Fruit fly (Drosophila melanogaster) whole organism, embryonic: ENCODE results near the gene kairos.
A peak's percentile ranks its signal among the peaks of the same experiment; 100 is the strongest.

Experiments used
- Atf6 ChIP-seq: fragments of 200-800 bp; sonication (Bioruptor generic); IDR thresholded peaks from 2 replicates; pipeline ENCODE4 v1.3.6; 2022; ENCODE audit warnings: missing biosample characterization, missing genetic modification characterization
- CG10462 ChIP-seq: fragments of 200-800 bp; sonication (Bioruptor generic); optimal IDR thresholded peaks from 2 replicates; lab custom pipeline; 2016; ENCODE audit warnings: missing biosample characterization, missing genetic modification characterization
- CG14860 ChIP-seq: fragments of 200-800 bp; sonication (Bioruptor generic); IDR thresholded peaks from 3 replicates; pipeline ENCODE4 v1.3.6; 2022; ENCODE audit warnings: missing biosample characterization, missing genetic modification characterization; ENCODE audit not compliant: partially characterized antibody
- CG15479 ChIP-seq: fragments of 200-800 bp; sonication (Bioruptor generic); optimal IDR thresholded peaks from 3 replicates; lab custom pipeline; 2019; ENCODE audit warnings: missing biosample characterization, mild to moderate bottlenecking, missing genetic modification characterization, moderate library complexity
- CG16813 ChIP-seq: fragments of 200-800 bp; sonication (Bioruptor generic); IDR thresholded peaks from 3 replicates; pipeline ENCODE4 v1.3.6; 2022; ENCODE audit warnings: missing biosample characterization, missing genetic modification characterization; ENCODE audit not compliant: partially characterized antibody
- CG30431 ChIP-seq: fragments of 200-800 bp; sonication (Bioruptor generic); optimal IDR thresholded peaks from 2 replicates; lab custom pipeline; 2017; ENCODE audit warnings: missing biosample characterization, missing genetic modification characterization
- CG32532 ChIP-seq: fragments of 200-800 bp; sonication (Bioruptor generic); IDR thresholded peaks from 2 replicates; pipeline ENCODE4 v1.3.6; 2022; ENCODE audit warnings: missing biosample characterization, missing genetic modification characterization
- CG3407 ChIP-seq: fragments of 200-800 bp; sonication (Bioruptor generic); optimal IDR thresholded peaks from 2 replicates; lab custom pipeline; 2018; ENCODE audit warnings: missing biosample characterization, mild to moderate bottlenecking, missing genetic modification characterization
- CG4360 ChIP-seq: fragments of 200-800 bp; sonication (Bioruptor generic); IDR thresholded peaks from 2 replicates; pipeline ENCODE4 v1.3.6; 2022; ENCODE audit warnings: missing biosample characterization, missing genetic modification characterization
- CG7271 ChIP-seq: fragments of 200-800 bp; sonication (Bioruptor generic); optimal IDR thresholded peaks from 2 replicates; lab custom pipeline; 2018; ENCODE audit warnings: missing biosample characterization, mild to moderate bottlenecking, missing genetic modification characterization, moderate library complexity
- CG7839 ChIP-seq: fragments of 200-800 bp; sonication (Bioruptor generic); optimal IDR thresholded peaks from 3 replicates; lab custom pipeline; 2018; ENCODE audit warnings: missing biosample characterization, mild to moderate bottlenecking, missing genetic modification characterization, moderate library complexity
- CG7963 ChIP-seq: fragments of 200-800 bp; sonication (Bioruptor generic); IDR thresholded peaks from 3 replicates; pipeline ENCODE4 v1.3.6; 2022; ENCODE audit warnings: missing biosample characterization, missing genetic modification characterization; ENCODE audit not compliant: partially characterized antibody
- CG9437 ChIP-seq: fragments of 200-800 bp; sonication (Bioruptor generic); optimal IDR thresholded peaks from 2 replicates; lab custom pipeline; 2018; ENCODE audit warnings: missing biosample characterization, mild to moderate bottlenecking, missing genetic modification characterization
- CG9932 ChIP-seq: fragments of 200-800 bp; sonication (Bioruptor generic); IDR thresholded peaks from 2 replicates; pipeline ENCODE4 v1.3.6; 2022; ENCODE audit warnings: missing biosample characterization, missing genetic modification characterization
- D ChIP-seq, 2 experiments: fragments of 200-800 bp in 1 of 2; fragments of >200 bp in 1 of 2; sonication (Bioruptor generic) in 1 of 2; optimal IDR thresholded peaks; 2 replicates in 1 of 2; 3 replicates in 1 of 2; lab custom pipeline; 2017; ENCODE audit warnings: mild to moderate bottlenecking in 1 of 2, missing biosample characterization in 1 of 2, missing genetic modification characterization in 1 of 2, missing genetic modification reagents in 1 of 2
- Dbx ChIP-seq: fragments of 200-800 bp; sonication (Bioruptor generic); IDR thresholded peaks from 3 replicates; pipeline ENCODE4 v1.3.6; 2022; ENCODE audit warnings: missing biosample characterization, missing genetic modification characterization
- Eip74EF ChIP-seq, 2 experiments: fragments of 200-800 bp in 1 of 2; fragments of >200 bp in 1 of 2; sonication (Bioruptor generic) in 1 of 2; optimal IDR thresholded peaks; 2 replicates each; lab custom pipeline; 2017 to 2019; ENCODE audit warnings: missing biosample characterization in 2 of 2, missing genetic modification characterization in 2 of 2, mild to moderate bottlenecking in 1 of 2, moderate library complexity in 1 of 2
- Elba2 ChIP-seq: fragments of 200-800 bp; sonication (Bioruptor generic); optimal IDR thresholded peaks from 3 replicates; lab custom pipeline; 2016; ENCODE audit warnings: missing biosample characterization, missing genetic modification characterization
- Ets65A ChIP-seq: fragments of 200-800 bp; sonication (Bioruptor generic); peaks from one replicate; lab custom pipeline; 2016; ENCODE audit warnings: missing biosample characterization, missing genetic modification characterization
- Hmr ChIP-seq: fragments of 200-800 bp; sonication (Bioruptor generic); optimal IDR thresholded peaks from 3 replicates; lab custom pipeline; 2017; ENCODE audit warnings: mild to moderate bottlenecking, missing biosample characterization, missing genetic modification reagents, missing genetic modification characterization
- Jarid2 ChIP-seq: fragments of 200-800 bp; sonication (Bioruptor generic); optimal IDR thresholded peaks from 3 replicates; lab custom pipeline; 2017; ENCODE audit warnings: mild to moderate bottlenecking, missing biosample characterization, missing genetic modification reagents, missing genetic modification characterization
- MTF-1 ChIP-seq: fragments of 200-800 bp; sonication (Bioruptor generic); optimal IDR thresholded peaks from 2 replicates; lab custom pipeline; 2018; ENCODE audit warnings: missing biosample characterization, mild to moderate bottlenecking, missing genetic modification characterization, borderline replicate concordance
- Meics ChIP-seq: fragments of 200-800 bp; sonication (Bioruptor generic); optimal IDR thresholded peaks from 2 replicates; lab custom pipeline; 2017; ENCODE audit warnings: missing biosample characterization, mild to moderate bottlenecking, missing genetic modification characterization
- Optix ChIP-seq: fragments of 200-800 bp; sonication (Bioruptor generic); IDR thresholded peaks from 3 replicates; pipeline ENCODE4 v1.3.6; 2022; ENCODE audit warnings: missing biosample characterization, missing genetic modification characterization
- Scr ChIP-seq: fragments of 200-800 bp; sonication (Bioruptor generic); IDR thresholded peaks from 2 replicates; pipeline ENCODE4 v1.3.6; 2022; ENCODE audit warnings: missing biosample characterization, missing genetic modification characterization; ENCODE audit not compliant: partially characterized antibody
- cad ChIP-seq: fragments of >200 bp; optimal IDR thresholded peaks from 2 replicates; lab custom pipeline; 2017; ENCODE audit warnings: missing biosample characterization, missing genetic modification characterization
- croc ChIP-seq: fragments of 200-800 bp; sonication (Bioruptor generic); conservative IDR thresholded peaks from 3 replicates; pipeline ENCODE4 v1.3.6; 2022; ENCODE audit warnings: missing biosample characterization, missing genetic modification characterization
- crol ChIP-seq: fragments of 200-800 bp; sonication (Bioruptor generic); IDR thresholded peaks from 2 replicates; pipeline ENCODE4 v1.3.6; 2022; ENCODE audit warnings: missing biosample characterization, missing genetic modification characterization
- fru ChIP-seq: fragments of >200 bp; optimal IDR thresholded peaks from 2 replicates; lab custom pipeline; 2017
- gfzf ChIP-seq: fragments of 200-800 bp; sonication (Bioruptor generic); optimal IDR thresholded peaks from 2 replicates; lab custom pipeline; 2016; ENCODE audit warnings: missing biosample characterization, mild to moderate bottlenecking, missing genetic modification characterization, moderate library complexity
- grau ChIP-seq: fragments of 200-800 bp; optimal IDR thresholded peaks from 3 replicates; lab custom pipeline; 2019; ENCODE audit warnings: missing biosample characterization, mild to moderate bottlenecking, missing genetic modification characterization, moderate library complexity
- lab ChIP-seq: fragments of 200-800 bp; sonication (Bioruptor generic); optimal IDR thresholded peaks from 3 replicates; lab custom pipeline; 2017; ENCODE audit warnings: missing biosample characterization, missing genetic modification characterization, mild to moderate bottlenecking, moderate library complexity, missing genetic modification reagents
- lbe ChIP-seq: fragments of 200-800 bp; sonication (Bioruptor generic); optimal IDR thresholded peaks from 2 replicates; lab custom pipeline; 2016; ENCODE audit warnings: missing biosample characterization, mild to moderate bottlenecking, missing genetic modification characterization
- rib ChIP-seq: fragments of 200-800 bp; sonication (Bioruptor generic); IDR thresholded peaks from 2 replicates; pipeline ENCODE4 v1.3.6; 2022; ENCODE audit warnings: missing biosample characterization, missing genetic modification characterization
- ro ChIP-seq: fragments of 200-800 bp; sonication (Bioruptor generic); IDR thresholded peaks from 2 replicates; pipeline ENCODE4 v1.3.6; 2022; ENCODE audit warnings: missing biosample characterization, missing genetic modification characterization
- seq ChIP-seq: fragments of 200-800 bp; sonication (Bioruptor generic); IDR thresholded peaks from 2 replicates; pipeline ENCODE4 v1.3.6; 2022; ENCODE audit warnings: missing biosample characterization, missing genetic modification characterization
- slou ChIP-seq: fragments of 200-800 bp; sonication (Bioruptor generic); optimal IDR thresholded peaks from 3 replicates; lab custom pipeline; 2016; ENCODE audit warnings: missing biosample characterization, missing genetic modification characterization
- sna ChIP-seq: fragments of 200-800 bp; sonication (Bioruptor generic); IDR thresholded peaks from 2 replicates; pipeline ENCODE4 v1.3.6; 2022; ENCODE audit warnings: missing biosample characterization, missing genetic modification characterization; ENCODE audit not compliant: partially characterized antibody
- sob ChIP-seq: fragments of 200-800 bp; sonication (Bioruptor generic); IDR thresholded peaks from 2 replicates; pipeline ENCODE4 v1.3.6; 2022; ENCODE audit warnings: missing biosample characterization, missing genetic modification characterization
- ssp ChIP-seq: fragments of 200-800 bp; sonication (Bioruptor generic); IDR thresholded peaks from 2 replicates; pipeline ENCODE4 v1.3.6; 2022; ENCODE audit warnings: missing biosample characterization, missing genetic modification characterization
- tio ChIP-seq: fragments of 200-800 bp; sonication (Bioruptor generic); optimal IDR thresholded peaks from 2 replicates; lab custom pipeline; 2017; ENCODE audit warnings: missing biosample characterization, missing genetic modification characterization, inconsistent platforms
- tll ChIP-seq, 2 experiments: fragments of 200-800 bp in 1 of 2; fragments of >200 bp in 1 of 2; sonication (Bioruptor generic) in 1 of 2; optimal IDR thresholded peaks; 2 replicates each; lab custom pipeline; 2017 to 2019; ENCODE audit warnings: missing biosample characterization in 2 of 2, missing genetic modification characterization in 2 of 2, mild to moderate bottlenecking in 1 of 2, moderate library complexity in 1 of 2
- tna ChIP-seq: fragments of 200-800 bp; sonication (Bioruptor generic); IDR thresholded peaks from 2 replicates; pipeline ENCODE4 v1.3.6; 2022; ENCODE audit warnings: missing biosample characterization, missing genetic modification characterization; ENCODE audit not compliant: partially characterized antibody
- zen ChIP-seq: fragments of 200-800 bp; sonication (Bioruptor generic); optimal IDR thresholded peaks from 3 replicates; lab custom pipeline; 2018; ENCODE audit warnings: missing biosample characterization, mild to moderate bottlenecking, missing genetic modification characterization, moderate library complexity

kairos gene

DNA sequence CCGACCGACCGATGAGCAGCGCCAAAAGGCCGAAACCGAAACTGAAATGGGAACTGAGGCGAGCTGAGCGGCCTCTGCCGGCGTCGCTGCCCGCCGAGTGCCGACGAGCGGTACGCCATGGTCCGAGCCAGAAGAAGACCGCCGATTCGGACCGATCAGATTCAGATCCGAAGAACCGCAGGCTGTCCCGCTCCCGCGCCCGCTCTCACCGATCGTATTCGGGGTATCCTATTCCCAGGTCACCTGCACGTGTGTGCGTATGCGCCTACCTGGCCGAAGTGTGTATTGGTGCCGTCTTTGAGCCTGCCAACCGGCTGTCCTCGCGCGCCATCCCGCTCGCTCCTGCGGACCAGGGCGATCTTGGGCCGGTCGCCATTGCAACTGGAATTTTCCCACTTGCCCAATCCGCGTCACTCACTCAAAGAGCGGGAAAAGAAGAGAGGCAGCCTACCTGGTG lies 46.7 kb downstream of the kairos start, which contains the start of gene upd1 (continued):
- TF ChIP-seq CG9437 (GFP tag; lab: Kevin White, UChicago) = no peak
- no peak for TF ChIP-seq tio
- no peak for TF ChIP-seq Elba2 (GFP tag; lab: Kevin White, UChicago)
- no peak for TF ChIP-seq Dbx
- no peak for TF ChIP-seq Hmr
- TF ChIP-seq CG16813 = 0 out of 3 replicates have a peak, but pooled peaks have one; percentile 11
- TF ChIP-seq sna = no peak
- TF ChIP-seq Meics (GFP tag; lab: Kevin White, UChicago) = no peak
- TF ChIP-seq ro (GFP tag; lab: Robert Waterston, UW) = no peak
- TF ChIP-seq Jarid2 (GFP tag; lab: Kevin White, UChicago) = peak; percentile 38
- no peak for TF ChIP-seq seq (GFP tag; lab: Robert Waterston, UW)
- TF ChIP-seq ssp (GFP tag; lab: Robert Waterston, UW) = no peak
- no peak for TF ChIP-seq gfzf
- no peak for TF ChIP-seq Eip74EF (GFP tag; optimal IDR thresholded peaks at IDR 0.05; lab: Kevin White, UChicago)
- TF ChIP-seq slou (GFP tag; lab: Kevin White, UChicago) = no peak
- no peak for TF ChIP-seq CG30431 (GFP tag; lab: Kevin White, UChicago)
- TF ChIP-seq CG7963 = no peak
- TF ChIP-seq CG10462 (GFP tag; lab: Kevin White, UChicago) = no peak
- no peak for TF ChIP-seq Scr (GFP tag; lab: Robert Waterston, UW)
- TF ChIP-seq CG14860 (GFP tag; lab: Robert Waterston, UW) = no peak
- no peak for TF ChIP-seq sob
- TF ChIP-seq crol (GFP tag; lab: Robert Waterston, UW) = peak; percentile 34; the same call in 1 of the 2 replicates
- TF ChIP-seq MTF-1 (GFP tag; lab: Kevin White, UChicago) = no peak
- TF ChIP-seq CG9932 (GFP tag; lab: Robert Waterston, UW) = no peak
- TF ChIP-seq Atf6 = no peak
- no peak for TF ChIP-seq fru (lab: Kevin White, UChicago)
- no peak for TF ChIP-seq tna
- no peak for TF ChIP-seq CG7839

DNA sequence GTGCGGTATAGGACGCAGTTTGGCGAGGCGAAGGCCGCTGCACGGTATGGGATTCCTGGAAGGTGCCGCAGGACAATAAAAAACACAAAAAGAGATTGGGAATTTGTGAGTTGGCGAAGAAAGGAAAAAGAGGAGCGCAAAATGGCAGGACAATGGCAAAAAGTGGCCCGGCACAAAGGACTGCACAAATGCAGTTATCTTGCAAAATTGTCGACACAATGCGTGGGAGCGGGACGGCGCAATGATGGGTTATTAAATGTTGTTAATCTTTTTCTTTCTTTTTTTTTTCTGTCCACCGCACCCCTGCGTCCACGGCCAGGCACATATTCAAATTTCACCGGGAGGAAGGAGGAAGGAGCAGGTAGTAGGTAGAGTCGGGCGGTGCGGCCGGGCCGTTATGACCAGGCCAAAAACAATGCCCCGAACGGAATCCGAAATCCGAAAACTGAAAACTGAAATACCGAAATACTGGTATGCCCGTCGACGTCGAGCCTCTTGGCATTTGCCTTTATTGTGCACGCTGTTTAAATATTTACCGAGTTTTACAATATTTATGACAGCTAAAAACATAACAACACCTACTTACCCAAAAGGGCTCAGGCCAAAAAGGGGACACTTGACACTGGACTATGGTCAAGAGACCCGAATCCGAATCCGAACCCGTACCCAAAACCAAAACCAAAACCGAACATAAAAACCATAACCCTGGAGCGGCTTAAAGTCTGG lies 52.2 kb downstream of the kairos start:
- TF ChIP-seq CG15479 (GFP tag; lab: Kevin White, UChicago) (peak; percentile 92), zen (peak; percentile 57), cad (GFP tag; lab: Kevin White, UChicago) (peak; percentile 70), tll (GFP tag; optimal IDR thresholded peaks at IDR 0.05; lab: Kevin White, UChicago) (peak in 1 of 2 experiments; percentile 91), Ets65A (GFP tag; lab: Kevin White, UChicago) (peak; percentile 3), rib (GFP tag; lab: Robert Waterston, UW) (no peak), D (optimal IDR thresholded peaks at IDR 0.05; lab: Kevin White, UChicago) (peak; percentile 90), D (GFP tag; optimal IDR thresholded peaks at IDR 0.05; lab: Kevin White, UChicago) (no peak), lbe (GFP tag; lab: Kevin White, UChicago) (no peak)

DNA sequence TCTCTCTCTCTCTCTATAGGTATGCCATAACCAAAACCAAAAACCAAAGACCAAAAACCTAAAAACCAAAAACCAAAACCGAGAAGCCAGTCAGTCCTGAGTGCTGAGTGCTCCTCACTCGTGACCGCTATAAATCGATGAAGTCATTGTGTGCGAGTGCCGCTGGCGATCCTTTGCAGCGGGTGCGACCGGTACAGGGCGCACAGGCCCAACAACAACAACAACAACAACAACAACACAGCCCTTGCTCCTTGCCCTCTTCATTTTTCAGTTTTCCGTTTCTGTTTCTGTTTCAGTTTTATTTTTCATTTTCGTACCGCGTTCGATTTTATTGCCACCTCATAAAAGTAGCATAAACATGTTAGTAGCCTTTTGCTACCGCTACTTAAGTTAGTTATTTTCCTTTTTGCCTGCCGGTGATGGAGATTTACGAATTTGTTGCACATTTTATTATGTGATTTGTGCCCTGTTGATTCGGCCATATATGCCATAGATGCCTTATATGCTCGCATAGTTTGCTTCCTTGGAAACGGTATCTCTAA lies 55.1 kb downstream of the kairos start:
- TF ChIP-seq tll (GFP tag; optimal IDR thresholded peaks at IDR 0.05; lab: Kevin White, UChicago) = peak in 1 of 2 experiments; percentile 98
- TF ChIP-seq CG7271 = peak; percentile 31
- peak; percentile 90 for TF ChIP-seq grau (tag; lab: Kevin White, UChicago)
- no peak for TF ChIP-seq lab (GFP tag; lab: Kevin White, UChicago)
- peak; percentile 98 for TF ChIP-seq CG4360 (GFP tag; lab: Robert Waterston, UW)
- peak; percentile 77 for TF ChIP-seq cad (GFP tag; lab: Kevin White, UChicago)
- TF ChIP-seq CG3407 (GFP tag; lab: Kevin White, UChicago) = no peak
- TF ChIP-seq croc (GFP tag; lab: Robert Waterston, UW) = no peak
- TF ChIP-seq D (optimal IDR thresholded peaks at IDR 0.05; lab: Kevin White, UChicago) = peak; percentile 77
- no peak for TF ChIP-seq D (GFP tag; optimal IDR thresholded peaks at IDR 0.05; lab: Kevin White, UChicago)
- TF ChIP-seq CG32532 (GFP tag; lab: Robert Waterston, UW) = no peak
- no peak for TF ChIP-seq Optix
- TF ChIP-seq, all 482 proteins: peak for 6
